Fruit fly (Drosophila melanogaster): ENCODE data around the gene CG18170.

The CG18170 gene

dm6 chr3L:1647276-1647919 is 44.6 kb downstream of the CG18170 start, which contains the start of the genes CG17249 and Bro (continued):
- no peak for TF ChIP-seq CG15073 (GFP tag; optimal IDR thresholded peaks at IDR 0.05)
- TF ChIP-seq Scr (GFP tag; IDR thresholded peaks at IDR 0.05; ENCODE audit: partially characterized antibody): peak; percentile 25; the same call in 1 of the 2 replicates
- no peak for TF ChIP-seq CG11504 (tag; optimal IDR thresholded peaks at IDR 0.05)
- no peak for TF ChIP-seq Fer3 (tag; optimal IDR thresholded peaks at IDR 0.05)
- TF ChIP-seq Dp (GFP tag; optimal IDR thresholded peaks at IDR 0.05): peak; percentile 98
- TF ChIP-seq fd64A (GFP tag; optimal IDR thresholded peaks at IDR 0.05): no peak
- no peak for TF ChIP-seq usp (GFP tag; optimal IDR thresholded peaks at IDR 0.05)
- no peak for TF ChIP-seq ewg (GFP tag; optimal IDR thresholded peaks at IDR 0.05)
- TF ChIP-seq so (GFP tag; IDR thresholded peaks at IDR 0.05): no peak
- no peak for TF ChIP-seq ab (GFP tag; optimal IDR thresholded peaks at IDR 0.05)
- no peak for TF ChIP-seq CG31365 (tag; optimal IDR thresholded peaks at IDR 0.05)
- peak; percentile 23 for TF ChIP-seq fu2 (GFP tag; optimal IDR thresholded peaks at IDR 0.05)
- TF ChIP-seq mirr (GFP tag; optimal IDR thresholded peaks at IDR 0.05): no peak
- peak; percentile 49 for TF ChIP-seq CG17186 (GFP tag; optimal IDR thresholded peaks at IDR 0.05)
- TF ChIP-seq pnt (GFP tag; optimal IDR thresholded peaks at IDR 0.05): no peak
- no peak for TF ChIP-seq CG9727 (GFP tag; optimal IDR thresholded peaks at IDR 0.05)
- no peak for TF ChIP-seq CG4404 (GFP tag; IDR thresholded peaks at IDR 0.05)
- TF ChIP-seq CG15269 (tag; optimal IDR thresholded peaks at IDR 0.05): no peak
- TF ChIP-seq CG10274 (GFP tag; optimal IDR thresholded peaks at IDR 0.05): no peak
- TF ChIP-seq CG14667 (GFP tag; IDR thresholded peaks at IDR 0.05): no peak
- no peak for TF ChIP-seq CG10147 (GFP tag; optimal IDR thresholded peaks at IDR 0.05)
- peak; percentile 71 for TF ChIP-seq CG14710 (tag; optimal IDR thresholded peaks at IDR 0.05)
- TF ChIP-seq PHDP (tag; optimal IDR thresholded peaks at IDR 0.05): no peak
- TF ChIP-seq pan (optimal IDR thresholded peaks at IDR 0.05): no peak
- no peak for TF ChIP-seq pan (GFP tag; optimal IDR thresholded peaks at IDR 0.05 in 1 of 2, IDR thresholded peaks at IDR 0.05 in 1 of 2)
- TF ChIP-seq kay (GFP tag; optimal IDR thresholded peaks at IDR 0.05): no peak
- TF ChIP-seq CG10959 (GFP tag; IDR thresholded peaks at IDR 0.05): no peak
- peak; percentile 50 for TF ChIP-seq CG9609 (GFP tag; optimal IDR thresholded peaks at IDR 0.05)
- no peak for TF ChIP-seq z (GFP tag; IDR thresholded peaks at IDR 0.05)
- TF ChIP-seq CG6765 (GFP tag; optimal IDR thresholded peaks at IDR 0.05): no peak
- TF ChIP-seq CG9797 (GFP tag; optimal IDR thresholded peaks at IDR 0.05): peak; percentile 62
- TF ChIP-seq sens-2 (GFP tag; IDR thresholded peaks at IDR 0.05): no peak
- TF ChIP-seq CG10543 (GFP tag; optimal IDR thresholded peaks at IDR 0.05): no peak
- TF ChIP-seq Ets65A (GFP tag): peak; percentile 74
- no peak for TF ChIP-seq croc (GFP tag; conservative IDR thresholded peaks at IDR 0.05)
- no peak for TF ChIP-seq tio (GFP tag; optimal IDR thresholded peaks at IDR 0.05)
- peak; percentile 72 for TF ChIP-seq vvl (GFP tag; IDR thresholded peaks at IDR 0.05)
- TF ChIP-seq chinmo (GFP tag; IDR thresholded peaks at IDR 0.05; ENCODE audit: partially characterized antibody): peak; percentile 53; the same call in 1 of the 4 replicates
- no peak for TF ChIP-seq CG1832 (GFP tag; optimal IDR thresholded peaks at IDR 0.05)
- TF ChIP-seq vfl (GFP tag; optimal IDR thresholded peaks at IDR 0.05): peak; percentile 53
- TF ChIP-seq hkb (optimal IDR thresholded peaks at IDR 0.05): no peak
- no peak for TF ChIP-seq hkb (GFP tag; IDR thresholded peaks at IDR 0.05)
- TF ChIP-seq CG34422 (GFP tag; IDR thresholded peaks at IDR 0.05): peak; percentile 49; the same call in 1 of the 3 replicates
- TF ChIP-seq luna (GFP tag; optimal IDR thresholded peaks at IDR 0.05): no peak
- TF ChIP-seq Mrtf (GFP tag; IDR thresholded peaks at IDR 0.05): no peak
- TF ChIP-seq twi (tag; optimal IDR thresholded peaks at IDR 0.05): no peak
- TF ChIP-seq chn (GFP tag; optimal IDR thresholded peaks at IDR 0.05): peak; percentile 42
- no peak for TF ChIP-seq fru (optimal IDR thresholded peaks at IDR 0.05)
- no peak for TF ChIP-seq CG4820 (GFP tag; optimal IDR thresholded peaks at IDR 0.05)
- TF ChIP-seq CG6272 (GFP tag; IDR thresholded peaks at IDR 0.05): no peak
- TF ChIP-seq fd102C (GFP tag; optimal IDR thresholded peaks at IDR 0.05): no peak
- no peak for TF ChIP-seq Awh (GFP tag; IDR thresholded peaks at IDR 0.05)

Measured in whole organism, embryonic.